Worm (Caenorhabditis elegans) whole organism, late embryonic: Measurements from ENCODE around the gene C42C1.3.

Source experiments
- F13H6.1 ChIP-seq: sonication (generic microtip); optimal IDR thresholded peaks from 2 replicates; lab custom pipeline; 2016; ENCODE audit warnings: missing genetic modification characterization, missing compliant biosample characterization
- K02D7.2 ChIP-seq: sonication (generic microtip); optimal IDR thresholded peaks from 2 replicates; lab custom pipeline; 2017; ENCODE audit warnings: mild to moderate bottlenecking, missing genetic modification characterization, missing compliant biosample characterization
- ama-1 ChIP-seq: fragments of 150-350 bp; optimal IDR thresholded peaks from 2 replicates; lab custom pipeline; 2014
- ceh-9 ChIP-seq: sonication (generic microtip); optimal IDR thresholded peaks from 2 replicates; lab custom pipeline; 2016; ENCODE audit warnings: mild to moderate bottlenecking, missing genetic modification characterization, inconsistent platforms, missing compliant biosample characterization
- fax-1 ChIP-seq: sonication (generic microtip); optimal IDR thresholded peaks from 2 replicates; lab custom pipeline; 2016; ENCODE audit warnings: missing genotype, missing genetic modification characterization, missing compliant biosample characterization
- gmeb-2 ChIP-seq: sonication (generic microtip); optimal IDR thresholded peaks from 2 replicates; lab custom pipeline; 2016; ENCODE audit warnings: missing genetic modification characterization, inconsistent platforms, missing compliant biosample characterization
- hlh-13 ChIP-seq: fragments of 200-800 bp; sonication (Bioruptor generic); optimal IDR thresholded peaks from 2 replicates; lab custom pipeline; 2018; ENCODE audit warnings: mild to moderate bottlenecking, missing genetic modification characterization, missing compliant biosample characterization
- ttx-3 ChIP-seq: sonication (generic microtip); optimal IDR thresholded peaks from 2 replicates; lab custom pipeline; 2016; ENCODE audit warnings: missing genetic modification reagents, missing genetic modification characterization, missing compliant biosample characterization
- unc-86 ChIP-seq: sonication (generic microtip); optimal IDR thresholded peaks from 2 replicates; lab custom pipeline; 2016; ENCODE audit warnings: missing genetic modification characterization, missing compliant biosample characterization

DNA sequence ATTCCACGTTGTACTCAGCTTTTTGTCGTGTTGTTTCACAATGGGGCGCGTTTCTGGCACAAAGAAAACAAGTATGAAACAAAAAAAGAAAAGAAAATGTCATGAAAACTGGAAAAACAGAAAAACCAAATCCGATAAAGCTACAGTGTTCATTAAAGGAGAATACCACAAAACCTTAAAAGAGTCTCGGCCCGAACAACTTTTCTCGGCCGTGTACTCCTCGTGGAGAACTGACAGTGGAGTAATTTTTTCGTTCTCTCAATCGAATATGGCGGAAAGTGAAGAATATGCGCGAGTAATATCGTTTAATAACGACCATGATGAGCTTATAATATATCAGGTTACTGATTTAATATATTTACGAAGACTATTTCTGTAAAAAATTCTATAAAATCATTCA, 8.2 kb upstream of the C42C1.3 start, which contains the start of the genes tag-335 and vkmt-1:
- no peak for TF ChIP-seq gmeb-2 (tag; lab: Kevin White, UChicago)
- no peak for TF ChIP-seq hlh-13 (GFP tag; lab: Kevin White, UChicago)
- TF ChIP-seq fax-1 (tag; lab: Kevin White, UChicago): no peak
- no peak for TF ChIP-seq F13H6.1 (tag; lab: Kevin White, UChicago)
- TF ChIP-seq ama-1 (lab: Kevin White, UChicago): no peak
- no peak for TF ChIP-seq ceh-9 (tag; lab: Kevin White, UChicago)
- no peak for TF ChIP-seq ttx-3 (tag; lab: Kevin White, UChicago)
- no peak for TF ChIP-seq unc-86 (tag; lab: Kevin White, UChicago)
- no peak for TF ChIP-seq K02D7.2
